Fruit fly (Drosophila melanogaster): Measurements from ENCODE around the gene CG18547.
A peak's percentile ranks its signal among the peaks of the same experiment; 100 is the strongest.

The CG18547 gene

dm6 chr3R:11949387-11950029 lies 30.7 kb downstream of the CG18547 start, which contains the start of gene CG31211 (continued):
- TF ChIP-seq CG12104 (GFP tag; optimal IDR thresholded peaks at IDR 0.05), result no peak
- TF ChIP-seq ato (GFP tag; IDR thresholded peaks at IDR 0.05; ENCODE audit: partially characterized antibody), result no peak
- TF ChIP-seq CG6254 (GFP tag; optimal IDR thresholded peaks at IDR 0.05), result peak; percentile 65
- TF ChIP-seq chinmo (GFP tag; IDR thresholded peaks at IDR 0.05; ENCODE audit: partially characterized antibody), result no peak
- no peak for TF ChIP-seq CG11695 (GFP tag; IDR thresholded peaks at IDR 0.05)
- TF ChIP-seq CG2199 (GFP tag; IDR thresholded peaks at IDR 0.05), result no peak
- no peak for TF ChIP-seq Dref (GFP tag; IDR thresholded peaks at IDR 0.05)
- no peak for TF ChIP-seq ap (GFP tag; IDR thresholded peaks at IDR 0.05)
- TF ChIP-seq CG12155 (GFP tag; optimal IDR thresholded peaks at IDR 0.05), result peak; percentile 10
- peak; percentile 7 for TF ChIP-seq Nf-YC (tag; optimal IDR thresholded peaks at IDR 0.05)
- TF ChIP-seq CG2678 (tag; optimal IDR thresholded peaks at IDR 0.05), result no peak

dm6 chr3R:11948903-11949358 lies 31.3 kb downstream of the CG18547 start, which contains the start of gene Cad87A:
TSS of gene Cad87A (minus strand) at chr3R:11949129.
- no peak for TF ChIP-seq CG17612 (GFP tag; IDR thresholded peaks at IDR 0.05)
- TF ChIP-seq CG6272 (GFP tag; IDR thresholded peaks at IDR 0.05), result no peak
- TF ChIP-seq BtbVII (GFP tag; optimal IDR thresholded peaks at IDR 0.05), result no peak
- TF ChIP-seq Eip74EF (GFP tag; optimal IDR thresholded peaks at IDR 0.05), result peak in 1 of 2 experiments; percentile 69
- TF ChIP-seq Med (GFP tag), result peak; percentile 91
- no peak for TF ChIP-seq CG4424 (GFP tag; optimal IDR thresholded peaks at IDR 0.05)
- TF ChIP-seq Poxn (GFP tag; IDR thresholded peaks at IDR 0.05), result no peak
- TF ChIP-seq jumu (GFP tag; optimal IDR thresholded peaks at IDR 0.05), result no peak
- no peak for TF ChIP-seq dimm (GFP tag; IDR thresholded peaks at IDR 0.05)
- no peak for TF ChIP-seq CG1233 (GFP tag; optimal IDR thresholded peaks at IDR 0.05)
- peak; percentile 51 for TF ChIP-seq CG31365 (tag; optimal IDR thresholded peaks at IDR 0.05)
- no peak for TF ChIP-seq twi (tag; optimal IDR thresholded peaks at IDR 0.05)
- TF ChIP-seq CG9817 (tag; optimal IDR thresholded peaks at IDR 0.05), result no peak
- no peak for TF ChIP-seq Atf6 (GFP tag; IDR thresholded peaks at IDR 0.05)
- TF ChIP-seq CG9932 (GFP tag; IDR thresholded peaks at IDR 0.05), result no peak
- TF ChIP-seq cwo (GFP tag; optimal IDR thresholded peaks at IDR 0.05), result no peak
- TF ChIP-seq otp (GFP tag; IDR thresholded peaks at IDR 0.05), result no peak
- TF ChIP-seq corto (GFP tag; optimal IDR thresholded peaks at IDR 0.05), result no peak
- TF ChIP-seq pum (GFP tag; optimal IDR thresholded peaks at IDR 0.05), result no peak
- peak; percentile 82 for TF ChIP-seq HLHmδ (GFP tag; optimal IDR thresholded peaks at IDR 0.05)
- no peak for TF ChIP-seq emc (GFP tag; optimal IDR thresholded peaks at IDR 0.05)
- TF ChIP-seq CG17361 (GFP tag; IDR thresholded peaks at IDR 0.05), result no peak
- no peak for TF ChIP-seq Sin3A (optimal IDR thresholded peaks at IDR 0.05)
- no peak for TF ChIP-seq CG4404 (GFP tag; IDR thresholded peaks at IDR 0.05)
- TF ChIP-seq CG4707 (GFP tag; optimal IDR thresholded peaks at IDR 0.05), result peak; percentile 36
- TF ChIP-seq CG10209 (GFP tag; optimal IDR thresholded peaks at IDR 0.05), result no peak
- TF ChIP-seq CG8765 (GFP tag; IDR thresholded peaks at IDR 0.05), result no peak
- no peak for TF ChIP-seq vfl (GFP tag; optimal IDR thresholded peaks at IDR 0.05)
- no peak for TF ChIP-seq H15 (GFP tag; IDR thresholded peaks at IDR 0.05)
- TF ChIP-seq slou (GFP tag; optimal IDR thresholded peaks at IDR 0.05), result no peak
- no peak for TF ChIP-seq CG8089 (GFP tag; optimal IDR thresholded peaks at IDR 0.05)
- peak; percentile 67 for TF ChIP-seq bigmax (GFP tag; optimal IDR thresholded peaks at IDR 0.05)
- no peak for TF ChIP-seq pho (GFP tag; optimal IDR thresholded peaks at IDR 0.05)
- no peak for TF ChIP-seq Optix (GFP tag; IDR thresholded peaks at IDR 0.05)
- TF ChIP-seq Jarid2 (GFP tag; optimal IDR thresholded peaks at IDR 0.05), result peak; percentile 96
- peak; percentile 7 for TF ChIP-seq Camta (GFP tag; optimal IDR thresholded peaks at IDR 0.05)
- TF ChIP-seq CG17568 (GFP tag; optimal IDR thresholded peaks at IDR 0.05), result peak; percentile 16
- TF ChIP-seq sd (tag; optimal IDR thresholded peaks at IDR 0.05), result peak; percentile 71
- peak; percentile 45 for TF ChIP-seq CG12071 (GFP tag; optimal IDR thresholded peaks at IDR 0.05)
